Fruit fly (Drosophila melanogaster) whole organism, pupa: Measurements from ENCODE around the gene CG4496.

Experiments used
- CG12605 ChIP-seq: fragments of 200-800 bp; sonication (Bioruptor generic); IDR thresholded peaks from 2 replicates; pipeline ENCODE4 v1.3.6; 2022; ENCODE audit warnings: missing biosample characterization, missing genetic modification characterization
- CG32121 ChIP-seq: fragments of 200-800 bp; sonication (Bioruptor generic); IDR thresholded peaks from 2 replicates; pipeline ENCODE4 v1.3.6; 2022; ENCODE audit warnings: missing biosample characterization, missing genetic modification characterization
- CG4496 ChIP-seq: fragments of 200-800 bp; sonication (Bioruptor generic); IDR thresholded peaks from 3 replicates; pipeline ENCODE4 v1.3.6; 2022; ENCODE audit warnings: missing biosample characterization, missing genetic modification characterization
- CG8301 ChIP-seq: fragments of 200-800 bp; sonication (Bioruptor generic); optimal IDR thresholded peaks from 2 replicates; lab custom pipeline; 2018; ENCODE audit warnings: missing biosample characterization, mild to moderate bottlenecking, missing genetic modification characterization
- CG9948 ChIP-seq: fragments of 200-800 bp; sonication (Bioruptor generic); optimal IDR thresholded peaks from 2 replicates; lab custom pipeline; 2018; ENCODE audit warnings: missing biosample characterization, mild to moderate bottlenecking, missing genetic modification characterization, moderate library complexity
- D1 ChIP-seq: fragments of 200-800 bp; sonication (Bioruptor generic); optimal IDR thresholded peaks from 2 replicates; lab custom pipeline; 2018; ENCODE audit warnings: missing biosample characterization, mild to moderate bottlenecking, missing genetic modification characterization, moderate library complexity
- Pif1A ChIP-seq: fragments of 200-800 bp; sonication (Bioruptor generic); optimal IDR thresholded peaks from 3 replicates; lab custom pipeline; 2016; ENCODE audit warnings: missing biosample characterization, missing genetic modification characterization
- Snoo ChIP-seq: fragments of 200-800 bp; sonication (Bioruptor generic); optimal IDR thresholded peaks from 3 replicates; lab custom pipeline; 2017; ENCODE audit warnings: missing biosample characterization, mild to moderate bottlenecking, missing genetic modification characterization, inconsistent platforms
- gl ChIP-seq: fragments of 200-800 bp; sonication (Bioruptor generic); optimal IDR thresholded peaks from 2 replicates; lab custom pipeline; 2018; ENCODE audit warnings: missing biosample characterization, mild to moderate bottlenecking, missing genetic modification characterization

DNA sequence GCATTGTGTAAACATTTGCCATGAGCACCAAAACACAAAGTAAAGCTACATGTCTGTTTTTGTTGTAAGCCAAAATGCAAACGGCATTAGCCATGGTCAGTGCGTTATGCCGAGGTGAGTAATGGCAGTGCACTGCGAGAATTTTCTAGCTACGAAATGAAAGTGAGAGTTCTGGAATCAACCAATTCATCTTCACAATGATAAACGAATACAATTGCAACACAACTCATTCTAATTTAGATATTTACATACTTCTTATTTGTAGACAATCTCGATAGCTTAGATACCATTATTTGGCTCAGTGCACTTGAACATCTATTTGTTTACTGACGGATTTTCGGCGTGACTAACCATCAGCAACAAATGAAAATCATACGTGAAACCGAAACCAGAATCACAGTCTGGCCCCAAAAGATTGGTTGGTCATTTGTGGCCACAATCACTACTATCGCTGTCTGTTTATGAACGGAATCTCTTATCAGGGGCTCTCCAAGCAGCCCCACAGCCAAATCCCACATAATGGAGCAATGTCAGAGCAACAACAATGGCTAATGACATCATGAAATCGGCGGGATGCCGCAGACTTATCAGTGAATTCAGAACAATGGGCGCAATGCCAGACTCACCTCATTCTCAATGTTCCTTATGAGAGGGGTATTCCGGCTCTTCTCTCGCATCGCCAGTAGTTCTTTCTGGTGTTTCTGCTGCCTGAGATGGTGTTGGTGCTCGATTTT, 34.8 kb downstream of the CG4496 start:
- no peak for TF ChIP-seq D1 (tag; lab: Kevin White, UChicago)
- no peak for TF ChIP-seq Pif1A (GFP tag; lab: Kevin White, UChicago)
- peak; percentile 62; the same call in 2 of the 3 replicates for TF ChIP-seq CG4496
- no peak for TF ChIP-seq CG8301
- 0 out of 2 replicates have a peak, but pooled peaks have one; percentile 41 for TF ChIP-seq CG32121 (GFP tag; lab: Robert Waterston, UW)
- no peak for TF ChIP-seq CG9948 (tag; lab: Kevin White, UChicago)
- peak; percentile 27 for TF ChIP-seq Snoo
- TF ChIP-seq CG12605 (GFP tag; lab: Robert Waterston, UW): no peak
- no peak for TF ChIP-seq gl
